Fruit fly (Drosophila melanogaster) whole organism, prepupa: Measurements from ENCODE around the gene CG7945.

ENCODE experiments used
- Blimp-1 ChIP-seq: fragments of 200-800 bp; sonication (Bioruptor generic); optimal IDR thresholded peaks from 3 replicates; lab custom pipeline; 2017; ENCODE audit warnings: missing biosample characterization, missing genetic modification characterization, mild to moderate bottlenecking, moderate library complexity, missing genetic modification reagents
- CG7368 ChIP-seq: fragments of 200-800 bp; sonication (Bioruptor generic); optimal IDR thresholded peaks from 3 replicates; lab custom pipeline; 2016; ENCODE audit warnings: missing biosample characterization, missing genetic modification characterization

- TF ChIP-seq CG7368 (GFP tag; lab: Kevin White, UChicago) (no peak), Blimp-1 (GFP tag; lab: Kevin White, UChicago) (no peak)
Observed at dm6 chr3L:15495449-15495848, 28.5 kb downstream of the CG7945 start, which contains the start of gene CG12355.
